Worm (Caenorhabditis elegans): ENCODE measurements around the gene trim-21.

DNA sequence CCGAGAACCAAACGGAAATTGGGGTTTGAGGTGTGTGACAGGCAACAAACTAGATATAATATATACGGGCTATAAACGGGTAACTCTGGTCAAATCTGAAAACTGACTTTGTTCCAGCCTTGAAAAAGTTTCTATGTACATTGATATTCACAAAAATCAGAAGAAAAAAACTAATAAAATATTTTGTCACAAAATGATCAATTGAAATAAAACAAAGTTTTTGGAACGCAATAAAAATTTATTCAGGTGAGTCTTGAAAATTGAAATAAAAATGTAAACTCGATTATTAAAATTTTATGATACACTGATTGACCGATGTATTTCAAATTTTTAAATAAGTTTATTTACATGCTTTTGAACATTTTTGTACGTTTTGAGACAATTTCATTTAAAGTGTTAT is 10.3 kb downstream of the trim-21 start, which contains the start of gene B0281.6:
- TF ChIP-seq flt-1 (GFP tag; IDR thresholded peaks at IDR 0.05) (no peak), ref-1 (GFP tag; conservative IDR thresholded peaks at IDR 0.05) (no peak), klf-2 (GFP tag; conservative IDR thresholded peaks at IDR 0.05) (no peak), med-1 (GFP tag; optimal IDR thresholded peaks at IDR 0.05; ENCODE audit: insufficient read depth) (no peak), T22C8.4 (GFP tag; IDR thresholded peaks at IDR 0.05) (no peak), cog-1 (tag; optimal IDR thresholded peaks at IDR 0.05) (no peak), ztf-23 (GFP tag; IDR thresholded peaks at IDR 0.05) (no peak), tab-1 (GFP tag; IDR thresholded peaks at IDR 0.05) (no peak)
